Fruit fly (Drosophila melanogaster): ENCODE data around the gene Aos1.

- TF ChIP-seq sage (GFP tag; optimal IDR thresholded peaks at IDR 0.05) (no peak), dl (GFP tag; optimal IDR thresholded peaks at IDR 0.05; ENCODE audit: insufficient read depth in 1 of 2, partially characterized antibody in 2 of 2) (no peak), Jra (GFP tag; optimal IDR thresholded peaks at IDR 0.05) (no peak), fru (GFP tag; optimal IDR thresholded peaks at IDR 0.05) (no peak), h (GFP tag; optimal IDR thresholded peaks at IDR 0.05) (no peak), Rel (GFP tag; optimal IDR thresholded peaks at IDR 0.05) (no peak), Rel (tag; optimal IDR thresholded peaks at IDR 0.05) (peak; percentile 28), Hr78 (GFP tag; optimal IDR thresholded peaks at IDR 0.05) (no peak), Dfd (GFP tag; optimal IDR thresholded peaks at IDR 0.05) (no peak), pan (optimal IDR thresholded peaks at IDR 0.05) (no peak), HLH106 (tag; optimal IDR thresholded peaks at IDR 0.05) (peak; percentile 24)
Measured at dm6 chr3R:12425510-12426309, 7.9 kb downstream of the Aos1 start, which contains the start of gene Pp1-87B.
